Worm (Caenorhabditis elegans) whole organism, L4 larva: Measurements from ENCODE around the gene K06H7.2.

Source experiments
- F44E2.7 ChIP-seq: fragments of 200-800 bp; sonication (Bioruptor generic); IDR thresholded peaks from 2 replicates; pipeline ENCODE4 v2.1.2; 2022; ENCODE audit warnings: missing genetic modification characterization, missing compliant biosample characterization
- aha-1 ChIP-seq: fragments of 150-350 bp; peaks from one replicate; lab custom pipeline; 2014; ENCODE audit warnings: missing biosample characterization, missing genetic modification characterization
- aly-2 ChIP-seq: sonication (generic microtip); optimal IDR thresholded peaks from 2 replicates; lab custom pipeline; 2018; ENCODE audit warnings: missing biosample characterization, missing genetic modification characterization
- ceh-32 ChIP-seq: sonication (generic microtip); optimal IDR thresholded peaks from 2 replicates; lab custom pipeline; 2016; ENCODE audit warnings: mild to moderate bottlenecking, missing genetic modification characterization, missing compliant biosample characterization; ENCODE audit not compliant: poor library complexity
- cey-2 ChIP-seq: sonication (generic microtip); optimal IDR thresholded peaks from 3 replicates; lab custom pipeline; 2017; ENCODE audit warnings: missing genetic modification characterization, mild to moderate bottlenecking, missing compliant biosample characterization, antibody characterized with exemption, borderline replicate concordance; ENCODE audit not compliant: insufficient read depth
- ctbp-1 ChIP-seq: fragments of 200-800 bp; sonication (Bioruptor generic); IDR thresholded peaks from 2 replicates; pipeline ENCODE4 v1.3.6; 2022; ENCODE audit warnings: missing genetic modification reagents, missing genetic modification characterization, missing compliant biosample characterization
- daf-12 ChIP-seq: fragments of 150-350 bp; optimal IDR thresholded peaks from 2 replicates; lab custom pipeline; 2014; ENCODE audit warnings: missing biosample characterization, missing genetic modification reagents, missing genetic modification characterization
- daf-16 ChIP-seq, 3 experiments: sonication (generic microtip); optimal IDR thresholded peaks; 2 replicates each; lab custom pipeline; 2016 to 2017; ENCODE audit warnings: missing genetic modification characterization in 3 of 3, missing genetic modification reagents in 3 of 3, mild to moderate bottlenecking in 2 of 3, missing compliant biosample characterization in 2 of 3, missing biosample characterization in 1 of 3, moderate library complexity in 1 of 3
- daf-19 ChIP-seq: fragments of 200-800 bp; sonication (Bioruptor generic); conservative IDR thresholded peaks from 2 replicates; pipeline ENCODE4 v1.3.6; 2022; ENCODE audit warnings: missing genetic modification characterization, missing compliant biosample characterization
- daf-8 ChIP-seq: fragments of 200-800 bp; sonication (Bioruptor generic); IDR thresholded peaks from 2 replicates; pipeline ENCODE4 v1.3.6; 2022; ENCODE audit warnings: missing genetic modification characterization, missing compliant biosample characterization
- dmd-6 ChIP-seq: fragments of 200-800 bp; sonication (Bioruptor generic); IDR thresholded peaks from 2 replicates; pipeline ENCODE4 v1.3.6; 2022; ENCODE audit warnings: missing genetic modification reagents, missing genetic modification characterization, missing compliant biosample characterization
- dmd-9 ChIP-seq: fragments of 200-800 bp; sonication (Bioruptor generic); IDR thresholded peaks from 2 replicates; pipeline ENCODE4 v1.3.6; 2022; ENCODE audit warnings: missing genetic modification reagents, missing genetic modification characterization, missing compliant biosample characterization
- dpl-1 ChIP-seq: fragments of 150-350 bp; optimal IDR thresholded peaks from 2 replicates; lab custom pipeline; 2014; ENCODE audit warnings: missing biosample characterization, missing genetic modification reagents, missing genetic modification characterization
- duxl-1 ChIP-seq: sonication (generic microtip); optimal IDR thresholded peaks from 2 replicates; lab custom pipeline; 2016; ENCODE audit warnings: mild to moderate bottlenecking, missing genetic modification characterization, moderate library complexity, missing compliant biosample characterization; ENCODE audit not compliant: poor library complexity
- dve-1 ChIP-seq: sonication (generic microtip); optimal IDR thresholded peaks from 2 replicates; lab custom pipeline; 2017; ENCODE audit warnings: antibody characterized with exemption, mild to moderate bottlenecking, missing genetic modification characterization, missing compliant biosample characterization; ENCODE audit not compliant: insufficient read depth
- fkh-10 ChIP-seq: fragments of 150-350 bp; optimal IDR thresholded peaks from 2 replicates; lab custom pipeline; 2014; ENCODE audit warnings: missing biosample characterization, missing genetic modification reagents, missing genetic modification characterization
- fos-1 ChIP-seq: fragments of 150-350 bp; optimal IDR thresholded peaks from 2 replicates; lab custom pipeline; 2014; ENCODE audit warnings: missing biosample characterization, missing genetic modification characterization
- hif-1 ChIP-seq, 2 experiments: sonication (generic microtip); optimal IDR thresholded peaks; 2 replicates each; lab custom pipeline; 2016 to 2017; ENCODE audit warnings: missing compliant biosample characterization in 2 of 2, missing genetic modification characterization in 2 of 2, missing genetic modification reagents in 2 of 2, missing genotype in 2 of 2, mild to moderate bottlenecking in 1 of 2
- hlh-11 ChIP-seq: fragments of 200-800 bp; sonication (Bioruptor generic); optimal IDR thresholded peaks from 2 replicates; lab custom pipeline; 2018; ENCODE audit warnings: mild to moderate bottlenecking, missing genetic modification characterization, missing compliant biosample characterization
- hlh-30 ChIP-seq: sonication (generic microtip); optimal IDR thresholded peaks from 2 replicates; lab custom pipeline; 2017; ENCODE audit warnings: antibody characterized with exemption, mild to moderate bottlenecking, missing genetic modification characterization, missing compliant biosample characterization; ENCODE audit not compliant: insufficient read depth
- hmg-1.1 ChIP-seq: fragments of 200-800 bp; sonication (Bioruptor generic); IDR thresholded peaks from 2 replicates; pipeline ENCODE4 v1.3.6; 2022; ENCODE audit warnings: missing genetic modification reagents, missing genetic modification characterization, missing compliant biosample characterization
- lin-29 ChIP-seq: fragments of 200-800 bp; sonication (Bioruptor generic); IDR thresholded peaks from 2 replicates; pipeline ENCODE4 v1.3.6; 2022; ENCODE audit warnings: missing genetic modification reagents, missing genetic modification characterization, missing compliant biosample characterization
- lin-38 ChIP-seq: fragments of 200-800 bp; sonication (Bioruptor generic); IDR thresholded peaks from 2 replicates; pipeline ENCODE4 v1.3.6; 2022; ENCODE audit warnings: missing genetic modification reagents, missing genetic modification characterization, missing compliant biosample characterization
- lir-3 ChIP-seq: sonication (generic microtip); optimal IDR thresholded peaks from 2 replicates; lab custom pipeline; 2016; ENCODE audit warnings: mild to moderate bottlenecking, missing genetic modification characterization, missing compliant biosample characterization
- lsy-2 ChIP-seq, 2 experiments: fragments of 150-350 bp in 1 of 2; sonication (generic microtip) in 1 of 2; optimal IDR thresholded peaks; 2 replicates each; lab custom pipeline; 2014 to 2017; ENCODE audit warnings: missing biosample characterization in 2 of 2, missing genetic modification characterization in 2 of 2
- madf-9 ChIP-seq: fragments of 200-800 bp; sonication (Bioruptor generic); conservative IDR thresholded peaks from 2 replicates; pipeline ENCODE4 v1.3.6; 2022; ENCODE audit warnings: missing genetic modification reagents, missing genetic modification characterization, missing compliant biosample characterization
- mdl-1 ChIP-seq, 2 experiments: fragments of 150-350 bp in 1 of 2; sonication (generic microtip) in 1 of 2; optimal IDR thresholded peaks; 2 replicates each; lab custom pipeline; 2014 to 2017; ENCODE audit warnings: missing biosample characterization in 2 of 2, missing genetic modification characterization in 2 of 2
- mep-1 ChIP-seq: fragments of 150-350 bp; sonication (generic microtip); optimal IDR thresholded peaks from 3 replicates; lab custom pipeline; 2014; ENCODE audit warnings: missing biosample characterization, missing genetic modification characterization
- mes-2 ChIP-seq: sonication (generic microtip); optimal IDR thresholded peaks from 2 replicates; lab custom pipeline; 2016; ENCODE audit warnings: missing genotype, mild to moderate bottlenecking, missing genetic modification characterization, missing compliant biosample characterization; ENCODE audit not compliant: poor library complexity, severe bottlenecking
- nhr-11 ChIP-seq: fragments of 150-350 bp; optimal IDR thresholded peaks from 2 replicates; lab custom pipeline; 2014; ENCODE audit warnings: missing biosample characterization, missing genetic modification characterization
- nhr-237 ChIP-seq: sonication (generic microtip); optimal IDR thresholded peaks from 2 replicates; lab custom pipeline; 2017; ENCODE audit warnings: missing biosample characterization, missing genetic modification characterization
- nhr-28 ChIP-seq: fragments of 150-350 bp; optimal IDR thresholded peaks from 2 replicates; lab custom pipeline; 2014; ENCODE audit warnings: missing biosample characterization, missing genetic modification characterization
- nhr-42 ChIP-seq: fragments of 200-800 bp; sonication (Bioruptor generic); IDR thresholded peaks from 2 replicates; pipeline ENCODE4 v1.3.6; 2022; ENCODE audit warnings: missing genetic modification characterization, missing compliant biosample characterization
- nhr-48 ChIP-seq: sonication (generic microtip); optimal IDR thresholded peaks from 2 replicates; lab custom pipeline; 2016; ENCODE audit warnings: mild to moderate bottlenecking, missing genetic modification characterization, missing compliant biosample characterization
- php-3 ChIP-seq: fragments of 200-800 bp; sonication (Bioruptor generic); IDR thresholded peaks from 2 replicates; pipeline ENCODE4 v1.3.6; 2022; ENCODE audit warnings: missing genetic modification reagents, missing genetic modification characterization, missing compliant biosample characterization
- pqm-1 ChIP-seq: sonication (generic microtip); optimal IDR thresholded peaks from 2 replicates; lab custom pipeline; 2017; ENCODE audit warnings: missing biosample characterization, missing genetic modification characterization
- rbr-2 ChIP-seq: sonication (generic microtip); optimal IDR thresholded peaks from 2 replicates; lab custom pipeline; 2016; ENCODE audit warnings: missing genotype, missing genetic modification characterization, missing compliant biosample characterization
- saeg-2 ChIP-seq: fragments of 200-800 bp; sonication (Bioruptor generic); IDR thresholded peaks from 2 replicates; pipeline ENCODE4 v1.3.6; 2022; ENCODE audit warnings: missing genetic modification reagents, missing genetic modification characterization, missing compliant biosample characterization
- set-16 ChIP-seq: fragments of 200-800 bp; sonication (Bioruptor generic); IDR thresholded peaks from 2 replicates; pipeline ENCODE4 v1.3.6; 2022; ENCODE audit warnings: missing genetic modification reagents, missing genetic modification characterization, missing compliant biosample characterization
- spr-1 ChIP-seq: sonication (generic microtip); optimal IDR thresholded peaks from 2 replicates; lab custom pipeline; 2016; ENCODE audit warnings: mild to moderate bottlenecking, missing genetic modification characterization, missing compliant biosample characterization
- spr-3 ChIP-seq: fragments of 200-800 bp; sonication (Bioruptor generic); optimal IDR thresholded peaks from 2 replicates; lab custom pipeline; 2018; ENCODE audit warnings: mild to moderate bottlenecking, missing genetic modification characterization, missing compliant biosample characterization
- tag-97 ChIP-seq: fragments of 200-800 bp; sonication (Bioruptor generic); IDR thresholded peaks from 2 replicates; pipeline ENCODE4 v1.3.6; 2022; ENCODE audit warnings: missing genetic modification characterization, missing compliant biosample characterization
- unc-130 ChIP-seq: sonication (generic microtip); optimal IDR thresholded peaks from 2 replicates; lab custom pipeline; 2016; ENCODE audit warnings: missing genetic modification reagents, missing genetic modification characterization, missing compliant biosample characterization
- unc-62 ChIP-seq, 3 experiments: fragments of 150-350 bp in 1 of 3; sonication (generic microtip); optimal IDR thresholded peaks in 2 of 3; peaks in 1 of 3; 1 replicate in 1 of 3; 2 replicates in 2 of 3; lab custom pipeline; 2014 to 2017; ENCODE audit warnings: missing biosample characterization in 3 of 3, missing genetic modification characterization in 3 of 3, missing genetic modification reagents in 3 of 3, missing genotype in 1 of 3
- zag-1 ChIP-seq: fragments of 150-350 bp; optimal IDR thresholded peaks from 2 replicates; lab custom pipeline; 2014; ENCODE audit warnings: missing biosample characterization, missing genetic modification characterization
- zip-11 ChIP-seq: fragments of 200-800 bp; sonication (Bioruptor generic); IDR thresholded peaks from 2 replicates; pipeline ENCODE4 v1.3.6; 2022; ENCODE audit warnings: missing genetic modification characterization, missing compliant biosample characterization
- zip-2 ChIP-seq: fragments of 150-350 bp; optimal IDR thresholded peaks from 2 replicates; lab custom pipeline; 2014; ENCODE audit warnings: missing biosample characterization, missing genetic modification characterization

Gene K06H7.2

DNA sequence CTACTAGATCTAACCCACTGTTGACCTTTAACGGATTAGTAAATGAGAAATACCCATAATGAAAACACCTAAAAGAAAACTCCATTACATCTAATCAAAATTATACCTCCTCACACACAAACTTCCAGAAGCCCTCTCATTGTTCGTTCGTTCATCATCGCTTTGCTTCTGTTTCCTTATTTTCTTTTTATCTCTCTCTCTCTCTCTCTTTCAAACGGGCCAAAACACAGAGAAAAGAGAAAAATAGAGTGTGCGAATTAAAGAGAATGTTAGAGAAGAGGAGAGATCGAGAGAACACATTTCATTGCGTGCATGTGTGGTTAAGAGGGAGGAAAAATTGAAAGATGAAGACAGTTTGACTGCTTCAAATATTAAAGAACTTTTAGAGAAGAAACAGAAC lies 30.9 kb downstream of the K06H7.2 start (continued):
- no peak for TF ChIP-seq F44E2.7 (GFP tag; lab: Robert Waterston, UW)
- TF ChIP-seq spr-3 (GFP tag; lab: Kevin White, UChicago), result no peak
- TF ChIP-seq nhr-42 (GFP tag; lab: Robert Waterston, UW), result no peak
- TF ChIP-seq aly-2, result no peak
- TF ChIP-seq fkh-10 (GFP tag; lab: Kevin White, UChicago), result peak; percentile 44
- TF ChIP-seq hlh-11 (tag; lab: Kevin White, UChicago), result peak; percentile 76
- no peak for TF ChIP-seq zip-11 (GFP tag; lab: Robert Waterston, UW)
- peak in 1 of 2 experiments; percentile 9 for TF ChIP-seq hif-1 (tag; optimal IDR thresholded peaks at IDR 0.05; lab: Kevin White, UChicago)
- no peak for TF ChIP-seq lir-3 (tag; lab: Kevin White, UChicago)
- TF ChIP-seq nhr-237, result no peak
- TF ChIP-seq lin-29 (GFP tag; lab: Robert Waterston, UW), result no peak
- peak; percentile 70 for TF ChIP-seq hlh-30 (tag; lab: Kevin White, UChicago)
- TF ChIP-seq mep-1 (tag; lab: Kevin White, UChicago), result peak; percentile 87
- no peak for TF ChIP-seq cey-2 (tag; lab: Kevin White, UChicago)
- no peak for TF ChIP-seq zip-2 (tag; lab: Kevin White, UChicago)

DNA sequence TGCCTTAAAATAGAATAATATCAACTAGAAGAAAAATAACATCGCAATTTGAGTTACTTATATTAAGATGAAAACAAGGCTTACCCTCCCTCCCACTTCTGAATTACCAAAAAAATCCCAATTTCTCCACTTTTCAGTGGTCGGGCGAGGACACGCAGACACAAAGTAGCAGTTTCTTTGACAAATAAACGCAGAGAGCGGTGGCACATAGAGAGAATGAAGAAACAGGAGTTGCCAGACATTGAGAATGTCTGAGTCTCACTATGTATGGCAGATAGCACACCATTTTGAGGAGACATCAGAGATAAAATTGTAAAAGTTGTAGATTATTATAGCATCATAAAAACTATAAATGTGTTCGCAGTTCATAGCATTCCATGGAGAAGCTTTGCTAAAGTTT lies 31.9 kb downstream of the K06H7.2 start:
- TF ChIP-seq unc-62 (GFP tag; optimal IDR thresholded peaks at IDR 0.05 in 1 of 2; lab: Kevin White, UChicago) (peak in 1 of 2 experiments; percentile 93), unc-62 (tag; optimal IDR thresholded peaks at IDR 0.05; lab: Kevin White, UChicago) (no peak), spr-3 (GFP tag; lab: Kevin White, UChicago) (no peak), dmd-6 (GFP tag; lab: Robert Waterston, UW) (peak; percentile 50; the same call in 1 of the 2 replicates), dpl-1 (GFP tag; lab: Kevin White, UChicago) (peak; percentile 19), ctbp-1 (GFP tag; lab: Robert Waterston, UW) (no peak), mdl-1 (tag; optimal IDR thresholded peaks at IDR 0.05; lab: Kevin White, UChicago) (peak in 1 of 2 experiments; percentile 39), nhr-28 (tag; lab: Kevin White, UChicago) (peak; percentile 72), pqm-1 (no peak), rbr-2 (tag; lab: Kevin White, UChicago) (peak; percentile 53), php-3 (GFP tag; lab: Robert Waterston, UW) (peak; percentile 55; the same call in 1 of the 2 replicates), madf-9 (GFP tag; lab: Robert Waterston, UW) (no peak; the same call in 1 of the 2 replicates), set-16 (GFP tag; lab: Robert Waterston, UW) (no peak), hif-1 (tag; optimal IDR thresholded peaks at IDR 0.05; lab: Kevin White, UChicago) (peak in 1 of 2 experiments; percentile 10), fos-1 (tag; lab: Kevin White, UChicago) (no peak), hlh-11 (tag; lab: Kevin White, UChicago) (peak; percentile 68), ceh-32 (tag; lab: Kevin White, UChicago) (no peak), daf-16 (GFP tag; optimal IDR thresholded peaks at IDR 0.05; lab: Kevin White, UChicago) (no peak), daf-16 (tag; optimal IDR thresholded peaks at IDR 0.05; lab: Kevin White, UChicago) (peak; percentile 59), dmd-9 (GFP tag; lab: Robert Waterston, UW) (no peak), nhr-48 (tag; lab: Kevin White, UChicago) (peak; percentile 50), spr-1 (tag; lab: Kevin White, UChicago) (no peak), aha-1 (tag; lab: Kevin White, UChicago) (peak; percentile 35), nhr-11 (tag; lab: Kevin White, UChicago) (no peak), zip-2 (tag; lab: Kevin White, UChicago) (peak; percentile 36), dve-1 (tag; lab: Kevin White, UChicago) (peak; percentile 79), daf-12 (tag; lab: Kevin White, UChicago) (no peak), daf-19 (GFP tag; lab: Robert Waterston, UW) (no peak), zag-1 (no peak), unc-130 (GFP tag; lab: Kevin White, UChicago) (no peak), tag-97 (GFP tag; lab: Robert Waterston, UW) (no peak), lsy-2 (tag; optimal IDR thresholded peaks at IDR 0.05; lab: Kevin White, UChicago) (peak in 1 of 2 experiments; percentile 79), hmg-1.1 (peak; percentile 61), mes-2 (tag; lab: Kevin White, UChicago) (peak; percentile 73), duxl-1 (tag; lab: Kevin White, UChicago) (no peak), saeg-2 (GFP tag; lab: Robert Waterston, UW) (no peak), cey-2 (tag; lab: Kevin White, UChicago) (peak; percentile 65), daf-8 (GFP tag; lab: Robert Waterston, UW) (no peak), lin-38 (GFP tag; lab: Robert Waterston, UW) (peak; percentile 45; the same call in 1 of the 2 replicates), hlh-30 (tag; lab: Kevin White, UChicago) (peak; percentile 27)
